Worm (Caenorhabditis elegans): ENCODE data around the gene skih-2.
"Not testable (repeated sequence)": the region's sequence is repeated elsewhere in the genome, so short reads cannot be mapped to it uniquely, and the experiment has no call there.

Gene skih-2

ce11 chrIV:11183991-11184390 lies 41.8 kb upstream of the skih-2 start, which contains the start of gene nuaf-3:
Gene nuaf-3, plus strand, starts transcription at chrIV:11184291.
- TF ChIP-seq C34F6.9 (tag; optimal IDR thresholded peaks at IDR 0.05) (no peak), ztf-11 (tag; optimal IDR thresholded peaks at IDR 0.05) (no peak), nhr-77 (tag; optimal IDR thresholded peaks at IDR 0.05) (no peak), unc-62 (GFP tag; optimal IDR thresholded peaks at IDR 0.05) (no peak), aly-2 (tag; optimal IDR thresholded peaks at IDR 0.05) (no peak), sma-9 (GFP tag; optimal IDR thresholded peaks at IDR 0.05) (no peak), sma-9 (tag; optimal IDR thresholded peaks at IDR 0.05) (no peak), egl-27 (tag; optimal IDR thresholded peaks at IDR 0.05) (no peak), sma-3 (GFP tag; optimal IDR thresholded peaks at IDR 0.05) (no peak), lin-11 (tag; optimal IDR thresholded peaks at IDR 0.05) (no peak), crh-2 (tag; optimal IDR thresholded peaks at IDR 0.05) (no peak), sem-4 (tag; optimal IDR thresholded peaks at IDR 0.05) (no peak), elt-1 (tag; optimal IDR thresholded peaks at IDR 0.05) (no peak), nhr-10 (tag; optimal IDR thresholded peaks at IDR 0.05) (no peak), fos-1 (tag; optimal IDR thresholded peaks at IDR 0.05) (no peak), nhr-25 (tag; optimal IDR thresholded peaks at IDR 0.05) (no peak)

ce11 chrIV:11183013-11183412 lies 40.8 kb upstream of the skih-2 start, which contains the start of gene prx-14:
Gene prx-14, plus strand, starts transcription at chrIV:11183132.
- peak; percentile 30 for TF ChIP-seq fos-1 (tag; optimal IDR thresholded peaks at IDR 0.05)
- TF ChIP-seq alr-1 (tag; optimal IDR thresholded peaks at IDR 0.05) = no peak

- TF ChIP-seq fos-1 (tag; optimal IDR thresholded peaks at IDR 0.05) = peak; percentile 0
- peak; percentile 6 for TF ChIP-seq crh-2 (tag; optimal IDR thresholded peaks at IDR 0.05)
- no peak for TF ChIP-seq F13H6.1 (tag; optimal IDR thresholded peaks at IDR 0.05)
Measured at ce11 chrIV:11180077-11180476, 37.9 kb upstream of the skih-2 start.

ce11 chrIV:11179123-11179740 lies 37.1 kb upstream of the skih-2 start, which contains the start of gene cpt-2:
Gene cpt-2, plus strand, starts transcription at chrIV:11179645.
- TF ChIP-seq nhr-21 (tag; optimal IDR thresholded peaks at IDR 0.05) = peak; percentile 91
- peak; percentile 77 for TF ChIP-seq nhr-6 (tag; optimal IDR thresholded peaks at IDR 0.05)
- peak; percentile 81 for TF ChIP-seq sma-3 (GFP tag; optimal IDR thresholded peaks at IDR 0.05)
- peak; percentile 82 for TF ChIP-seq nhr-25 (tag; optimal IDR thresholded peaks at IDR 0.05)
- TF ChIP-seq fos-1 (tag; optimal IDR thresholded peaks at IDR 0.05) = peak; percentile 86
- TF ChIP-seq unc-55 (GFP tag; optimal IDR thresholded peaks at IDR 0.05) = peak; percentile 90
- TF ChIP-seq snpc-4 (tag; optimal IDR thresholded peaks at IDR 0.05) = peak; percentile 16
- TF ChIP-seq lsy-2 (tag; optimal IDR thresholded peaks at IDR 0.05) = peak; percentile 88 to 92
- TF ChIP-seq mdl-1 (tag; optimal IDR thresholded peaks at IDR 0.05) = peak in 1 of 2 experiments; percentile 76
- peak; percentile 92 for TF ChIP-seq zag-1 (tag; optimal IDR thresholded peaks at IDR 0.05)
- peak; percentile 49 for TF ChIP-seq sem-4 (tag; optimal IDR thresholded peaks at IDR 0.05)
- peak; percentile 71 for TF ChIP-seq mab-5 (tag; optimal IDR thresholded peaks at IDR 0.05)
- TF ChIP-seq R02D3.7 (tag; optimal IDR thresholded peaks at IDR 0.05) = peak; percentile 40
- TF ChIP-seq egl-27 (tag; optimal IDR thresholded peaks at IDR 0.05) = peak; percentile 70
- peak; percentile 95 for TF ChIP-seq sma-9 (GFP tag; optimal IDR thresholded peaks at IDR 0.05)
- TF ChIP-seq sma-9 (tag; optimal IDR thresholded peaks at IDR 0.05) = not testable (repeated sequence)
- TF ChIP-seq nhr-129 (tag; optimal IDR thresholded peaks at IDR 0.05) = peak; percentile 86
- TF ChIP-seq nhr-77 (tag; optimal IDR thresholded peaks at IDR 0.05) = peak; percentile 16
- peak; percentile 37 for TF ChIP-seq ZK546.5 (tag; optimal IDR thresholded peaks at IDR 0.05)
- TF ChIP-seq C34F6.9 (tag; optimal IDR thresholded peaks at IDR 0.05) = peak; percentile 88
- peak; percentile 87 for TF ChIP-seq gmeb-1 (tag; optimal IDR thresholded peaks at IDR 0.05)
- TF ChIP-seq crh-2 (tag; optimal IDR thresholded peaks at IDR 0.05) = peak; percentile 84
- TF ChIP-seq lin-11 (tag; optimal IDR thresholded peaks at IDR 0.05) = peak; percentile 46
- TF ChIP-seq lin-13 (GFP tag; optimal IDR thresholded peaks at IDR 0.05) = peak; percentile 84
- peak; percentile 82 for TF ChIP-seq F13H6.1 (tag; optimal IDR thresholded peaks at IDR 0.05)
- TF ChIP-seq nhr-10 (tag; optimal IDR thresholded peaks at IDR 0.05) = peak; percentile 58
- peak; percentile 46 for TF ChIP-seq blmp-1 (tag; optimal IDR thresholded peaks at IDR 0.05; ENCODE audit: insufficient read depth)
- peak; percentile 50 for TF ChIP-seq ama-1 (optimal IDR thresholded peaks at IDR 0.05)
- TF ChIP-seq nhr-12 (tag; optimal IDR thresholded peaks at IDR 0.05) = peak; percentile 30

- TF ChIP-seq snpc-4 (tag; optimal IDR thresholded peaks at IDR 0.05) = no peak
- TF ChIP-seq lin-11 (tag; optimal IDR thresholded peaks at IDR 0.05) = no peak
- no peak for TF ChIP-seq elt-1 (tag; optimal IDR thresholded peaks at IDR 0.05)
- TF ChIP-seq gmeb-1 (tag; optimal IDR thresholded peaks at IDR 0.05) = no peak
- no peak for TF ChIP-seq ceh-16 (tag; optimal IDR thresholded peaks at IDR 0.05)
- TF ChIP-seq lin-39 (tag; optimal IDR thresholded peaks at IDR 0.05) = no peak
- no peak for TF ChIP-seq mbf-1 (tag; optimal IDR thresholded peaks at IDR 0.05)
- TF ChIP-seq F13H6.1 (tag; optimal IDR thresholded peaks at IDR 0.05) = no peak
- TF ChIP-seq alr-1 (tag; optimal IDR thresholded peaks at IDR 0.05) = no peak
- no peak for TF ChIP-seq sma-3 (GFP tag; optimal IDR thresholded peaks at IDR 0.05)
- no peak for TF ChIP-seq lin-13 (GFP tag; optimal IDR thresholded peaks at IDR 0.05)
- no peak for TF ChIP-seq nhr-21 (tag; optimal IDR thresholded peaks at IDR 0.05)
- TF ChIP-seq egl-27 (tag; optimal IDR thresholded peaks at IDR 0.05) = no peak
- TF ChIP-seq unc-39 (tag; optimal IDR thresholded peaks at IDR 0.05) = no peak
- TF ChIP-seq nhr-77 (tag; optimal IDR thresholded peaks at IDR 0.05) = no peak
- no peak for TF ChIP-seq nhr-6 (tag; optimal IDR thresholded peaks at IDR 0.05)
- no peak for TF ChIP-seq zag-1 (tag; optimal IDR thresholded peaks at IDR 0.05)
- no peak for TF ChIP-seq ceh-82 (tag; optimal IDR thresholded peaks at IDR 0.05)
- no peak for TF ChIP-seq C34F6.9 (tag; optimal IDR thresholded peaks at IDR 0.05)
- TF ChIP-seq elt-3 (tag; optimal IDR thresholded peaks at IDR 0.05) = no peak
Measured at ce11 chrIV:11178495-11178894, 36.3 kb upstream of the skih-2 start, which contains the start of gene C08F8.9. Gene C08F8.9, minus strand, starts transcription at chrIV:11178595.
